Fruit fly (Drosophila melanogaster): ENCODE measurements around the gene CG8945.

The CG8945 gene

dm6 chrX:17125017-17125821 lies 37.7 kb upstream of the CG8945 start (continued):
- peak; percentile 36; the same call in 1 of the 2 replicates for TF ChIP-seq peb (GFP tag; IDR thresholded peaks at IDR 0.05)
- no peak for TF ChIP-seq schlank (tag; optimal IDR thresholded peaks at IDR 0.05)
- peak; percentile 67 for TF ChIP-seq CG6765 (GFP tag; optimal IDR thresholded peaks at IDR 0.05)
- peak; percentile 49 for TF ChIP-seq CG18476 (GFP tag; optimal IDR thresholded peaks at IDR 0.05)
- TF ChIP-seq CG2120 (GFP tag; optimal IDR thresholded peaks at IDR 0.05), result peak; percentile 73
- TF ChIP-seq cas (GFP tag; IDR thresholded peaks at IDR 0.05), result 0 out of 2 replicates have a peak, but pooled peaks have one; percentile 18
- TF ChIP-seq Hr78 (GFP tag; optimal IDR thresholded peaks at IDR 0.05), result peak in 1 of 2 experiments; percentile 28
- TF ChIP-seq bab2 (GFP tag; optimal IDR thresholded peaks at IDR 0.05), result no peak
- TF ChIP-seq CG17359 (tag; optimal IDR thresholded peaks at IDR 0.05), result peak; percentile 71
- TF ChIP-seq usp (GFP tag; optimal IDR thresholded peaks at IDR 0.05), result no peak
- peak; percentile 92 for TF ChIP-seq sna (GFP tag; IDR thresholded peaks at IDR 0.05; ENCODE audit: partially characterized antibody)
- peak; percentile 81 for TF ChIP-seq CG13424 (tag; optimal IDR thresholded peaks at IDR 0.05)
- no peak for TF ChIP-seq z (GFP tag; IDR thresholded peaks at IDR 0.05)
- TF ChIP-seq BtbVII (GFP tag; optimal IDR thresholded peaks at IDR 0.05), result peak; percentile 86
- peak; percentile 43 for TF ChIP-seq CG9817 (tag; optimal IDR thresholded peaks at IDR 0.05)
- peak; percentile 6 for TF ChIP-seq kay (GFP tag; optimal IDR thresholded peaks at IDR 0.05)
- TF ChIP-seq CG32767 (GFP tag; IDR thresholded peaks at IDR 0.05), result peak; percentile 44; the same call in 1 of the 2 replicates
- TF ChIP-seq ci (GFP tag; IDR thresholded peaks at IDR 0.05), result peak; percentile 73
- TF ChIP-seq B-H2 (GFP tag; optimal IDR thresholded peaks at IDR 0.05), result peak; percentile 36
- TF ChIP-seq CG12942 (GFP tag; optimal IDR thresholded peaks at IDR 0.05), result no peak
- TF ChIP-seq zen (tag; optimal IDR thresholded peaks at IDR 0.05), result no peak
- TF ChIP-seq Trl (optimal IDR thresholded peaks at IDR 0.05), result peak; percentile 25 to 33
- peak; percentile 50 for TF ChIP-seq Trl (GFP tag; optimal IDR thresholded peaks at IDR 0.05)
- no peak for TF ChIP-seq sc (optimal IDR thresholded peaks at IDR 0.05)
- TF ChIP-seq sc (GFP tag; optimal IDR thresholded peaks at IDR 0.05), result no peak
- peak; percentile 45 for TF ChIP-seq CG14667 (GFP tag; IDR thresholded peaks at IDR 0.05)
- peak; percentile 85 for TF ChIP-seq dmrt99B (tag; optimal IDR thresholded peaks at IDR 0.05)
- no peak for TF ChIP-seq HmgD (GFP tag; optimal IDR thresholded peaks at IDR 0.05)
- TF ChIP-seq Hmx (GFP tag; optimal IDR thresholded peaks at IDR 0.05), result peak; percentile 24
- TF ChIP-seq sisA (GFP tag; IDR thresholded peaks at IDR 0.05), result peak; percentile 55
- TF ChIP-seq CG15011 (GFP tag; optimal IDR thresholded peaks at IDR 0.05), result peak; percentile 27
- no peak; the same call in none of the 2 replicates for TF ChIP-seq E2f2 (GFP tag; IDR thresholded peaks at IDR 0.05)
- TF ChIP-seq CG3847 (GFP tag; IDR thresholded peaks at IDR 0.05), result peak; percentile 38
- peak; percentile 25 for TF ChIP-seq pho (GFP tag; optimal IDR thresholded peaks at IDR 0.05)
- peak; percentile 75 for TF ChIP-seq CG1832 (GFP tag; optimal IDR thresholded peaks at IDR 0.05)
- no peak for TF ChIP-seq tup (GFP tag; optimal IDR thresholded peaks at IDR 0.05)
- TF ChIP-seq lilli (GFP tag; optimal IDR thresholded peaks at IDR 0.05), result peak; percentile 42
- 0 out of 2 replicates have a peak, but pooled peaks have one; percentile 7 for TF ChIP-seq MBD-R2 (GFP tag; IDR thresholded peaks at IDR 0.05)
- peak; percentile 77 for TF ChIP-seq unpg (GFP tag; optimal IDR thresholded peaks at IDR 0.05)
- peak; percentile 34 for TF ChIP-seq chn (GFP tag; optimal IDR thresholded peaks at IDR 0.05)
- TF ChIP-seq CG12104 (GFP tag; optimal IDR thresholded peaks at IDR 0.05), result peak; percentile 10
- peak; percentile 18 for TF ChIP-seq Spps (tag; optimal IDR thresholded peaks at IDR 0.05)
- peak; percentile 85 for TF ChIP-seq stc (GFP tag; IDR thresholded peaks at IDR 0.05)
- TF ChIP-seq CG7745 (tag; optimal IDR thresholded peaks at IDR 0.05), result no peak
- TF ChIP-seq CG17568 (GFP tag; optimal IDR thresholded peaks at IDR 0.05), result peak; percentile 70
- no peak for TF ChIP-seq CG6254 (GFP tag; optimal IDR thresholded peaks at IDR 0.05)
- TF ChIP-seq CG43689 (GFP tag; IDR thresholded peaks at IDR 0.05), result no peak
- no peak for TF ChIP-seq CG4282 (GFP tag; optimal IDR thresholded peaks at IDR 0.05)
- no peak for TF ChIP-seq luna (GFP tag; optimal IDR thresholded peaks at IDR 0.05)
- TF ChIP-seq Atf6 (GFP tag; IDR thresholded peaks at IDR 0.05), result peak; percentile 74
